Fruit fly (Drosophila melanogaster) whole organism, embryonic: ENCODE data around the gene CG44259.

ENCODE experiments used
- CG10321 ChIP-seq: fragments of 200-800 bp; sonication (Bioruptor generic); IDR thresholded peaks from 2 replicates; pipeline ENCODE4 v1.3.6; 2022; ENCODE audit warnings: missing biosample characterization, missing genetic modification characterization
- CG11560 ChIP-seq: fragments of 200-800 bp; sonication (Bioruptor generic); IDR thresholded peaks from 3 replicates; pipeline ENCODE4 v1.3.6; 2022; ENCODE audit warnings: missing biosample characterization, missing genetic modification characterization
- CG15696 ChIP-seq: fragments of 200-800 bp; sonication (Bioruptor generic); optimal IDR thresholded peaks from 2 replicates; lab custom pipeline; 2019; ENCODE audit warnings: missing biosample characterization, mild to moderate bottlenecking, missing genetic modification characterization, moderate library complexity
- CG30431 ChIP-seq: fragments of 200-800 bp; sonication (Bioruptor generic); optimal IDR thresholded peaks from 2 replicates; lab custom pipeline; 2017; ENCODE audit warnings: missing biosample characterization, missing genetic modification characterization
- aop ChIP-seq: fragments of 200-800 bp; sonication (Bioruptor generic); IDR thresholded peaks from 2 replicates; pipeline ENCODE4 v1.3.6; 2022; ENCODE audit warnings: missing biosample characterization, missing genetic modification characterization
- danr ChIP-seq: fragments of 200-800 bp; sonication (Bioruptor generic); IDR thresholded peaks from 2 replicates; pipeline ENCODE4 v1.3.6; 2022; ENCODE audit warnings: missing biosample characterization, missing genetic modification characterization
- seq ChIP-seq: fragments of 200-800 bp; sonication (Bioruptor generic); IDR thresholded peaks from 2 replicates; pipeline ENCODE4 v1.3.6; 2022; ENCODE audit warnings: missing biosample characterization, missing genetic modification characterization
- tna ChIP-seq: fragments of 200-800 bp; sonication (Bioruptor generic); IDR thresholded peaks from 2 replicates; pipeline ENCODE4 v1.3.6; 2022; ENCODE audit warnings: missing biosample characterization, missing genetic modification characterization; ENCODE audit not compliant: partially characterized antibody

DNA sequence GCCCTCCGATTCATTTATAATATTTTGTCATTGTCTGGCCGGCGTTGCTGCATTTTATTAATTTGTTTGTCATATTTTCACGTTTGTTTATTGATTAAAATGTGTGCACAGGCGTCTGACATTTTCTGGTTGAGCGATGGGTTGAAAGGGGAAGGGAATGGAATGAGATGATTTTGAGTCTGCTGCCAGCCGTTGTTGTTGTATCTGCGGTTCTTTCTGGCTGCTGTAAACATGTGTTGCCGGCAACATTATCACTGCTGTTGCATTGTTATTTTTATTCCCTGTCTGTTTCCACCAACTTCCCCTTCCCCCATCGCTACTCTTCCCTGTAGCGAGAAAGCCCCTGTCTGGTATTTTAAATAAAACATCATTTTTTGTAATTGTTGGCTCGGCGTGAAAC lies 4.7 kb downstream of the CG44259 start:
- TF ChIP-seq tna (GFP tag; lab: Robert Waterston, UW) (no peak), danr (GFP tag; lab: Robert Waterston, UW) (no peak), CG10321 (GFP tag; lab: Robert Waterston, UW) (no peak), aop (GFP tag; lab: Robert Waterston, UW) (no peak), CG30431 (GFP tag; lab: Kevin White, UChicago) (no peak), CG11560 (tag; lab: Robert Waterston, UW) (no peak), CG15696 (tag; lab: Kevin White, UChicago) (no peak), seq (no peak)
